Fruit fly (Drosophila melanogaster) whole organism, embryonic: ENCODE results near the gene LanB1.
A peak's percentile ranks its signal among the peaks of the same experiment; 100 is the strongest.

ENCODE experiments used
- CG11695 ChIP-seq: fragments of 200-800 bp; sonication (Bioruptor generic); IDR thresholded peaks from 3 replicates; pipeline ENCODE4 v1.3.6; 2022; ENCODE audit warnings: missing biosample characterization, missing genetic modification characterization
- CG13296 ChIP-seq: fragments of 200-800 bp; sonication (Bioruptor generic); optimal IDR thresholded peaks from 3 replicates; lab custom pipeline; 2018; ENCODE audit warnings: missing biosample characterization, mild to moderate bottlenecking, missing genetic modification characterization
- CG13424 ChIP-seq: fragments of 200-800 bp; sonication (Bioruptor generic); optimal IDR thresholded peaks from 2 replicates; lab custom pipeline; 2019; ENCODE audit warnings: missing biosample characterization, mild to moderate bottlenecking, missing genetic modification characterization, moderate library complexity
- CG15514 ChIP-seq: fragments of 200-800 bp; sonication (Bioruptor generic); optimal IDR thresholded peaks from 3 replicates; lab custom pipeline; 2017; ENCODE audit warnings: missing biosample characterization, missing genetic modification characterization, mild to moderate bottlenecking, moderate library complexity, missing genetic modification reagents
- CG17568 ChIP-seq: fragments of 200-800 bp; sonication (Bioruptor generic); optimal IDR thresholded peaks from 2 replicates; lab custom pipeline; 2018; ENCODE audit warnings: missing biosample characterization, mild to moderate bottlenecking, missing genetic modification characterization, moderate library complexity
- CG18262 ChIP-seq: fragments of 200-800 bp; optimal IDR thresholded peaks from 3 replicates; lab custom pipeline; 2019; ENCODE audit warnings: missing biosample characterization, mild to moderate bottlenecking, missing genetic modification characterization, moderate library complexity
- CG18764 ChIP-seq: fragments of 200-800 bp; sonication (Bioruptor generic); optimal IDR thresholded peaks from 3 replicates; lab custom pipeline; 2016; ENCODE audit warnings: missing biosample characterization, missing genetic modification characterization
- CG2202 ChIP-seq: fragments of 200-800 bp; sonication (Bioruptor generic); optimal IDR thresholded peaks from 2 replicates; lab custom pipeline; 2018; ENCODE audit warnings: missing biosample characterization, mild to moderate bottlenecking, missing genetic modification characterization
- CG30431 ChIP-seq: fragments of 200-800 bp; sonication (Bioruptor generic); optimal IDR thresholded peaks from 2 replicates; lab custom pipeline; 2017; ENCODE audit warnings: missing biosample characterization, missing genetic modification characterization
- CG33213 ChIP-seq: fragments of 200-800 bp; sonication (Bioruptor generic); optimal IDR thresholded peaks from 3 replicates; lab custom pipeline; 2016; ENCODE audit warnings: missing biosample characterization, missing genetic modification characterization
- CG6175 ChIP-seq: fragments of 200-800 bp; sonication (Bioruptor generic); IDR thresholded peaks from 3 replicates; pipeline ENCODE4 v1.3.6; 2022; ENCODE audit warnings: missing biosample characterization, missing genetic modification characterization
- CG7556 ChIP-seq: fragments of 200-800 bp; sonication (Bioruptor generic); optimal IDR thresholded peaks from 2 replicates; lab custom pipeline; 2017; ENCODE audit warnings: missing biosample characterization, mild to moderate bottlenecking, missing genetic modification characterization
- CG7786 ChIP-seq: fragments of 200-800 bp; sonication (Bioruptor generic); optimal IDR thresholded peaks from 2 replicates; lab custom pipeline; 2016; ENCODE audit warnings: missing biosample characterization, missing genetic modification characterization
- CG7963 ChIP-seq: fragments of 200-800 bp; sonication (Bioruptor generic); IDR thresholded peaks from 3 replicates; pipeline ENCODE4 v1.3.6; 2022; ENCODE audit warnings: missing biosample characterization, missing genetic modification characterization; ENCODE audit not compliant: partially characterized antibody
- CG8478 ChIP-seq: fragments of >200 bp; optimal IDR thresholded peaks from 2 replicates; lab custom pipeline; 2018
- CG8944 ChIP-seq: fragments of 200-800 bp; sonication (Bioruptor generic); optimal IDR thresholded peaks from 3 replicates; lab custom pipeline; 2016; ENCODE audit warnings: missing biosample characterization, missing genetic modification characterization
- CG9437 ChIP-seq: fragments of 200-800 bp; sonication (Bioruptor generic); optimal IDR thresholded peaks from 2 replicates; lab custom pipeline; 2018; ENCODE audit warnings: missing biosample characterization, mild to moderate bottlenecking, missing genetic modification characterization
- Dek ChIP-seq: fragments of 200-800 bp; sonication (Bioruptor generic); optimal IDR thresholded peaks from 3 replicates; lab custom pipeline; 2019; ENCODE audit warnings: missing biosample characterization, mild to moderate bottlenecking, missing genetic modification characterization, moderate library complexity
- HLH3B ChIP-seq: fragments of 200-800 bp; sonication (Bioruptor generic); IDR thresholded peaks from 2 replicates; pipeline ENCODE4 v1.3.6; 2022; ENCODE audit warnings: missing biosample characterization, missing genetic modification characterization
- Max ChIP-seq: fragments of 200-800 bp; sonication (Bioruptor generic); optimal IDR thresholded peaks from 2 replicates; lab custom pipeline; 2016; ENCODE audit warnings: missing biosample characterization, mild to moderate bottlenecking, missing genetic modification characterization
- NC2β ChIP-seq: fragments of 200-800 bp; sonication (Bioruptor generic); optimal IDR thresholded peaks from 2 replicates; lab custom pipeline; 2016; ENCODE audit warnings: missing biosample characterization, missing genetic modification characterization
- Neu2 ChIP-seq: fragments of 200-800 bp; sonication (Bioruptor generic); optimal IDR thresholded peaks from 3 replicates; lab custom pipeline; 2016; ENCODE audit warnings: missing biosample characterization, missing genetic modification characterization, borderline replicate concordance
- PHDP ChIP-seq: fragments of 200-800 bp; sonication (Bioruptor generic); optimal IDR thresholded peaks from 3 replicates; lab custom pipeline; 2018; ENCODE audit warnings: missing biosample characterization, mild to moderate bottlenecking, missing genetic modification characterization, moderate library complexity
- Pdp1 ChIP-seq, 2 experiments: fragments of 200-800 bp; sonication (Bioruptor generic); optimal IDR thresholded peaks; 3 replicates each; lab custom pipeline; 2016; ENCODE audit warnings: missing biosample characterization in 2 of 2, missing genetic modification characterization in 2 of 2, mild to moderate bottlenecking in 1 of 2, moderate library complexity in 1 of 2
- Poxn ChIP-seq: fragments of 200-800 bp; sonication (Bioruptor generic); IDR thresholded peaks from 2 replicates; pipeline ENCODE4 v1.3.6; 2022; ENCODE audit warnings: missing biosample characterization, missing genetic modification characterization
- ara ChIP-seq: fragments of 200-800 bp; sonication (Bioruptor generic); IDR thresholded peaks from 2 replicates; pipeline ENCODE4 v1.3.6; 2022; ENCODE audit warnings: missing biosample characterization, missing genetic modification characterization
- chif ChIP-seq, 2 experiments: fragments of 200-800 bp; sonication (Bioruptor generic); optimal IDR thresholded peaks; 3 replicates each; lab custom pipeline; 2016; ENCODE audit warnings: missing biosample characterization in 2 of 2, missing genetic modification characterization in 2 of 2
- croc ChIP-seq: fragments of 200-800 bp; sonication (Bioruptor generic); conservative IDR thresholded peaks from 3 replicates; pipeline ENCODE4 v1.3.6; 2022; ENCODE audit warnings: missing biosample characterization, missing genetic modification characterization
- dysf ChIP-seq: fragments of 200-800 bp; sonication (Bioruptor generic); IDR thresholded peaks from 3 replicates; pipeline ENCODE4 v1.3.6; 2022; ENCODE audit warnings: missing biosample characterization, missing genetic modification characterization
- emc ChIP-seq: fragments of 200-800 bp; sonication (Bioruptor generic); optimal IDR thresholded peaks from 2 replicates; lab custom pipeline; 2016; ENCODE audit warnings: missing biosample characterization, missing genetic modification characterization
- fd64A ChIP-seq: fragments of 200-800 bp; sonication (Bioruptor generic); optimal IDR thresholded peaks from 3 replicates; lab custom pipeline; 2018; ENCODE audit warnings: missing biosample characterization, mild to moderate bottlenecking, missing genetic modification characterization
- fd96Cb ChIP-seq: fragments of 200-800 bp; sonication (Bioruptor generic); optimal IDR thresholded peaks from 2 replicates; lab custom pipeline; 2018; ENCODE audit warnings: missing biosample characterization, mild to moderate bottlenecking, missing genetic modification characterization, moderate library complexity
- gem ChIP-seq: fragments of 200-800 bp; sonication (Bioruptor generic); optimal IDR thresholded peaks from 2 replicates; lab custom pipeline; 2019; ENCODE audit warnings: missing biosample characterization, mild to moderate bottlenecking, missing genetic modification characterization, moderate library complexity
- gsb-n ChIP-seq: fragments of 200-800 bp; sonication (Bioruptor generic); optimal IDR thresholded peaks from 3 replicates; lab custom pipeline; 2018; ENCODE audit warnings: missing biosample characterization, mild to moderate bottlenecking, missing genetic modification characterization
- gt ChIP-seq: fragments of 200-800 bp; sonication (Bioruptor generic); IDR thresholded peaks from 2 replicates; pipeline ENCODE4 v1.3.6; 2022; ENCODE audit warnings: missing biosample characterization, missing genetic modification characterization
- h ChIP-seq: fragments of >200 bp; optimal IDR thresholded peaks from 2 replicates; lab custom pipeline; 2017
- hkb ChIP-seq, 2 experiments: fragments of 200-800 bp in 1 of 2; fragments of >200 bp in 1 of 2; sonication (Bioruptor generic) in 1 of 2; IDR thresholded peaks in 1 of 2; optimal IDR thresholded peaks in 1 of 2; 2 replicates each; pipeline versions ENCODE4 v1.3.6 to Lab custom; 2017 to 2022; ENCODE audit warnings: missing biosample characterization in 1 of 2, missing genetic modification characterization in 1 of 2
- lov ChIP-seq, 2 experiments: fragments of 200-800 bp in 1 of 2; fragments of >200 bp in 1 of 2; sonication (Bioruptor generic) in 1 of 2; IDR thresholded peaks in 1 of 2; optimal IDR thresholded peaks in 1 of 2; 2 replicates in 1 of 2; 3 replicates in 1 of 2; pipeline versions ENCODE4 v1.3.6 to Lab custom; 2017 to 2022; ENCODE audit warnings: missing biosample characterization in 1 of 2, missing genetic modification characterization in 1 of 2
- mam ChIP-seq: fragments of 200-800 bp; sonication (Bioruptor generic); optimal IDR thresholded peaks from 3 replicates; lab custom pipeline; 2016; ENCODE audit warnings: missing biosample characterization, missing genetic modification characterization
- p53 ChIP-seq: fragments of 200-800 bp; sonication (Bioruptor generic); optimal IDR thresholded peaks from 2 replicates; lab custom pipeline; 2016; ENCODE audit warnings: missing biosample characterization, missing genetic modification characterization
- pum ChIP-seq: fragments of 200-800 bp; sonication (Bioruptor generic); optimal IDR thresholded peaks from 2 replicates; lab custom pipeline; 2016; ENCODE audit warnings: missing biosample characterization, missing genetic modification characterization
- sqz ChIP-seq: fragments of 200-800 bp; sonication (Bioruptor generic); optimal IDR thresholded peaks from 3 replicates; lab custom pipeline; 2018; ENCODE audit warnings: missing biosample characterization, mild to moderate bottlenecking, missing genetic modification characterization
- stc ChIP-seq: fragments of 200-800 bp; sonication (Bioruptor generic); IDR thresholded peaks from 2 replicates; pipeline ENCODE4 v1.3.6; 2022; ENCODE audit warnings: missing biosample characterization, missing genetic modification characterization
- tio ChIP-seq: fragments of 200-800 bp; sonication (Bioruptor generic); optimal IDR thresholded peaks from 2 replicates; lab custom pipeline; 2017; ENCODE audit warnings: missing biosample characterization, missing genetic modification characterization, inconsistent platforms
- tna ChIP-seq: fragments of 200-800 bp; sonication (Bioruptor generic); IDR thresholded peaks from 2 replicates; pipeline ENCODE4 v1.3.6; 2022; ENCODE audit warnings: missing biosample characterization, missing genetic modification characterization; ENCODE audit not compliant: partially characterized antibody
- trem ChIP-seq: fragments of 200-800 bp; optimal IDR thresholded peaks from 3 replicates; lab custom pipeline; 2019; ENCODE audit warnings: missing biosample characterization, mild to moderate bottlenecking, missing genetic modification characterization, moderate library complexity
- unpg ChIP-seq: fragments of 200-800 bp; sonication (Bioruptor generic); optimal IDR thresholded peaks from 3 replicates; lab custom pipeline; 2018; ENCODE audit warnings: missing biosample characterization, mild to moderate bottlenecking, missing genetic modification characterization, moderate library complexity
- wek ChIP-seq: fragments of 200-800 bp; sonication (Bioruptor generic); optimal IDR thresholded peaks from 3 replicates; lab custom pipeline; 2018; ENCODE audit warnings: missing biosample characterization, mild to moderate bottlenecking, missing genetic modification characterization, moderate library complexity
- zen2 ChIP-seq: fragments of 200-800 bp; sonication (Bioruptor generic); IDR thresholded peaks from 3 replicates; pipeline ENCODE4 v1.3.6; 2022; ENCODE audit warnings: missing biosample characterization, missing genetic modification characterization; ENCODE audit not compliant: partially characterized antibody

LanB1 gene

dm6 chr2L:7821279-7821848 is 10.1 kb downstream of the LanB1 start (continued):
- TF ChIP-seq fd64A (GFP tag; lab: Kevin White, UChicago) (peak; percentile 32), gt (no peak), CG11695 (GFP tag; lab: Robert Waterston, UW) (no peak), gem (tag; lab: Kevin White, UChicago) (peak; percentile 59), zen2 (peak; percentile 84), trem (tag; lab: Kevin White, UChicago) (peak; percentile 44), ara (no peak), dysf (GFP tag; lab: Robert Waterston, UW) (peak; percentile 63), Neu2 (GFP tag; lab: Kevin White, UChicago) (no peak), Pdp1 (GFP tag; optimal IDR thresholded peaks at IDR 0.05; lab: Kevin White, UChicago) (peak; percentile 49 to 63), CG9437 (GFP tag; lab: Kevin White, UChicago) (peak; percentile 33), Max (GFP tag; lab: Kevin White, UChicago) (peak; percentile 58), CG2202 (tag; lab: Kevin White, UChicago) (no peak), chif (GFP tag; optimal IDR thresholded peaks at IDR 0.05; lab: Kevin White, UChicago) (peak; percentile 1 to 44), tna (GFP tag; lab: Robert Waterston, UW) (peak; percentile 67), CG7556 (GFP tag; lab: Kevin White, UChicago) (peak; percentile 33), CG7963 (GFP tag; lab: Robert Waterston, UW) (peak; percentile 64; the same call in 2 of the 3 replicates), NC2β (GFP tag; lab: Kevin White, UChicago) (peak; percentile 54), CG15514 (peak; percentile 79), stc (GFP tag; lab: Robert Waterston, UW) (peak; percentile 48; the same call in 1 of the 2 replicates), p53 (no peak), CG13296 (peak; percentile 51), fd96Cb (tag; lab: Kevin White, UChicago) (peak; percentile 1), emc (GFP tag; lab: Kevin White, UChicago) (no peak), CG17568 (GFP tag; lab: Kevin White, UChicago) (no peak), CG30431 (GFP tag; lab: Kevin White, UChicago) (no peak), pum (GFP tag; lab: Kevin White, UChicago) (no peak), wek (GFP tag; lab: Kevin White, UChicago) (peak; percentile 98), CG18262 (peak; percentile 41), unpg (GFP tag; lab: Kevin White, UChicago) (peak; percentile 55), CG7786 (GFP tag; lab: Kevin White, UChicago) (peak; percentile 66), hkb (optimal IDR thresholded peaks at IDR 0.05; lab: Kevin White, UChicago) (no peak), hkb (GFP tag; IDR thresholded peaks at IDR 0.05; lab: Robert Waterston, UW) (peak; percentile 59), CG33213 (GFP tag; lab: Kevin White, UChicago) (peak; percentile 38), CG6175 (no peak), h (no peak), gsb-n (tag; lab: Kevin White, UChicago) (no peak), Dek (peak; percentile 34), CG8478 (lab: Kevin White, UChicago) (no peak), HLH3B (GFP tag; lab: Robert Waterston, UW) (0 out of 2 replicates have a peak, but pooled peaks have one; percentile 48), mam (GFP tag; lab: Kevin White, UChicago) (peak; percentile 64), Poxn (GFP tag; lab: Robert Waterston, UW) (no peak), sqz (GFP tag; lab: Kevin White, UChicago) (peak; percentile 73), PHDP (tag; lab: Kevin White, UChicago) (peak; percentile 9), CG13424 (tag; lab: Kevin White, UChicago) (peak; percentile 58), CG8944 (GFP tag; lab: Kevin White, UChicago) (peak; percentile 36), lov (optimal IDR thresholded peaks at IDR 0.05; lab: Kevin White, UChicago) (no peak), lov (GFP tag; IDR thresholded peaks at IDR 0.05; lab: Robert Waterston, UW) (0 out of 3 replicates have a peak, but pooled peaks have one; percentile 62), CG18764 (GFP tag; lab: Kevin White, UChicago) (no peak), croc (no peak), tio (no peak)
